Fruit fly (Drosophila melanogaster) whole organism, embryonic: ENCODE data around the gene CG4770.

Experiments
- Ada2b ChIP-seq: fragments of 200-800 bp; sonication (Bioruptor generic); IDR thresholded peaks from 2 replicates; pipeline ENCODE4 v1.3.6; 2022; ENCODE audit warnings: missing biosample characterization, missing genetic modification characterization
- Aef1 ChIP-seq: fragments of 200-800 bp; sonication (Bioruptor generic); IDR thresholded peaks from 3 replicates; pipeline ENCODE4 v1.3.6; 2022; ENCODE audit warnings: missing biosample characterization, missing genetic modification characterization
- CG10959 ChIP-seq: fragments of 200-800 bp; sonication (Bioruptor generic); IDR thresholded peaks from 2 replicates; pipeline ENCODE4 v1.3.6; 2022; ENCODE audit warnings: missing biosample characterization, missing genetic modification characterization
- CG10979 ChIP-seq: fragments of 200-800 bp; sonication (Bioruptor generic); optimal IDR thresholded peaks from 2 replicates; lab custom pipeline; 2018; ENCODE audit warnings: missing biosample characterization, mild to moderate bottlenecking, missing genetic modification characterization, moderate library complexity
- CG12299 ChIP-seq: fragments of 200-800 bp; sonication (Bioruptor generic); optimal IDR thresholded peaks from 2 replicates; lab custom pipeline; 2018; ENCODE audit warnings: missing biosample characterization, mild to moderate bottlenecking, missing genetic modification characterization
- CG12391 ChIP-seq: fragments of 200-800 bp; sonication (Bioruptor generic); optimal IDR thresholded peaks from 3 replicates; lab custom pipeline; 2018; ENCODE audit warnings: missing biosample characterization, mild to moderate bottlenecking, missing genetic modification characterization, moderate library complexity
- CG13775 ChIP-seq: fragments of 200-800 bp; sonication (Bioruptor generic); optimal IDR thresholded peaks from 3 replicates; lab custom pipeline; 2017; ENCODE audit warnings: missing biosample characterization, mild to moderate bottlenecking, missing genetic modification characterization
- CG14050 ChIP-seq: fragments of 200-800 bp; sonication (Bioruptor generic); IDR thresholded peaks from 3 replicates; pipeline ENCODE4 v1.3.6; 2022; ENCODE audit warnings: missing biosample characterization, missing genetic modification characterization
- CG1529 ChIP-seq: fragments of 200-800 bp; sonication (Bioruptor generic); optimal IDR thresholded peaks from 3 replicates; lab custom pipeline; 2018; ENCODE audit warnings: missing biosample characterization, missing genetic modification characterization
- CG15479 ChIP-seq: fragments of 200-800 bp; sonication (Bioruptor generic); optimal IDR thresholded peaks from 3 replicates; lab custom pipeline; 2019; ENCODE audit warnings: missing biosample characterization, mild to moderate bottlenecking, missing genetic modification characterization, moderate library complexity
- CG18011 ChIP-seq: fragments of 200-800 bp; sonication (Bioruptor generic); optimal IDR thresholded peaks from 2 replicates; lab custom pipeline; 2017; ENCODE audit warnings: missing biosample characterization, missing genetic modification characterization, mild to moderate bottlenecking, moderate library complexity, missing genotype
- CG32772 ChIP-seq: fragments of 200-800 bp; sonication (Bioruptor generic); IDR thresholded peaks from 2 replicates; pipeline ENCODE4 v1.3.6; 2022; ENCODE audit warnings: missing biosample characterization, missing genetic modification characterization
- CG3726 ChIP-seq: fragments of 200-800 bp; sonication (Bioruptor generic); IDR thresholded peaks from 3 replicates; pipeline ENCODE4, ENCODE4 v1.3.6; 2022; ENCODE audit warnings: missing biosample characterization, missing genetic modification characterization
- CG5180 ChIP-seq: fragments of 200-800 bp; sonication (Bioruptor generic); optimal IDR thresholded peaks from 3 replicates; lab custom pipeline; 2017; ENCODE audit warnings: missing biosample characterization, missing genetic modification characterization, mild to moderate bottlenecking, moderate library complexity, missing genetic modification reagents
- CG7372 ChIP-seq: fragments of 200-800 bp; sonication (Bioruptor generic); IDR thresholded peaks from 2 replicates; pipeline ENCODE4 v1.3.6; 2022; ENCODE audit warnings: missing biosample characterization, missing genetic modification characterization
- CG7556 ChIP-seq: fragments of 200-800 bp; sonication (Bioruptor generic); optimal IDR thresholded peaks from 2 replicates; lab custom pipeline; 2017; ENCODE audit warnings: missing biosample characterization, mild to moderate bottlenecking, missing genetic modification characterization
- CG8924 ChIP-seq: fragments of 200-800 bp; optimal IDR thresholded peaks from 3 replicates; lab custom pipeline; 2019; ENCODE audit warnings: missing biosample characterization, mild to moderate bottlenecking, missing genetic modification characterization, moderate library complexity
- CG9797 ChIP-seq: fragments of 200-800 bp; sonication (Bioruptor generic); optimal IDR thresholded peaks from 3 replicates; lab custom pipeline; 2018; ENCODE audit warnings: missing biosample characterization, mild to moderate bottlenecking, missing genetic modification characterization
- CTCF ChIP-seq: fragments of 200-800 bp; sonication (Bioruptor generic); optimal IDR thresholded peaks from 2 replicates; lab custom pipeline; 2017; ENCODE audit warnings: missing biosample characterization, mild to moderate bottlenecking, missing genetic modification characterization, moderate library complexity
- D19B ChIP-seq: fragments of 200-800 bp; sonication (Bioruptor generic); optimal IDR thresholded peaks from 2 replicates; lab custom pipeline; 2017; ENCODE audit warnings: missing biosample characterization, mild to moderate bottlenecking, missing genetic modification characterization
- H15 ChIP-seq: fragments of 200-800 bp; sonication (Bioruptor generic); IDR thresholded peaks from 3 replicates; pipeline ENCODE4 v1.3.6; 2022; ENCODE audit warnings: missing biosample characterization, missing genetic modification characterization
- Hsf ChIP-seq: fragments of 200-800 bp; sonication (Bioruptor generic); optimal IDR thresholded peaks from 3 replicates; lab custom pipeline; 2016; ENCODE audit warnings: missing biosample characterization, missing genetic modification characterization
- MBD-R2 ChIP-seq: fragments of 200-800 bp; sonication (Bioruptor generic); IDR thresholded peaks from 2 replicates; pipeline ENCODE4 v1.3.6; 2022; ENCODE audit warnings: missing biosample characterization, missing genetic modification characterization
- Neu2 ChIP-seq: fragments of 200-800 bp; sonication (Bioruptor generic); optimal IDR thresholded peaks from 3 replicates; lab custom pipeline; 2016; ENCODE audit warnings: missing biosample characterization, missing genetic modification characterization, borderline replicate concordance
- Pdp1 ChIP-seq, 2 experiments: fragments of 200-800 bp; sonication (Bioruptor generic); optimal IDR thresholded peaks; 3 replicates each; lab custom pipeline; 2016; ENCODE audit warnings: missing biosample characterization in 2 of 2, missing genetic modification characterization in 2 of 2, mild to moderate bottlenecking in 1 of 2, moderate library complexity in 1 of 2
- Sry-δ ChIP-seq: fragments of 200-800 bp; sonication (Bioruptor generic); optimal IDR thresholded peaks from 2 replicates; lab custom pipeline; 2016; ENCODE audit warnings: missing biosample characterization, missing genetic modification characterization
- ap ChIP-seq: fragments of 200-800 bp; sonication (Bioruptor generic); IDR thresholded peaks from 2 replicates; pipeline ENCODE4 v1.3.6; 2022; ENCODE audit warnings: missing biosample characterization, missing genetic modification characterization
- ash1 ChIP-seq: fragments of 200-800 bp; sonication (Bioruptor generic); optimal IDR thresholded peaks from 2 replicates; lab custom pipeline; 2018; ENCODE audit warnings: missing biosample characterization, mild to moderate bottlenecking, missing genetic modification characterization
- br ChIP-seq: fragments of >200 bp; optimal IDR thresholded peaks from 2 replicates; lab custom pipeline; 2017
- cad ChIP-seq: fragments of >200 bp; optimal IDR thresholded peaks from 2 replicates; lab custom pipeline; 2017; ENCODE audit warnings: missing biosample characterization, missing genetic modification characterization
- chinmo ChIP-seq: fragments of 200-800 bp; sonication (Bioruptor generic); IDR thresholded peaks from 4 replicates; pipeline ENCODE4 v1.3.6; 2022; ENCODE audit warnings: missing biosample characterization, missing genetic modification characterization; ENCODE audit not compliant: partially characterized antibody
- crc ChIP-seq: fragments of 200-800 bp; sonication (Bioruptor generic); optimal IDR thresholded peaks from 2 replicates; lab custom pipeline; 2016; ENCODE audit warnings: missing biosample characterization, missing genetic modification characterization
- dmrt11E ChIP-seq: fragments of 200-800 bp; sonication (Bioruptor generic); optimal IDR thresholded peaks from 3 replicates; lab custom pipeline; 2018; ENCODE audit warnings: missing biosample characterization, mild to moderate bottlenecking, missing genetic modification characterization, moderate library complexity
- dysf ChIP-seq: fragments of 200-800 bp; sonication (Bioruptor generic); IDR thresholded peaks from 3 replicates; pipeline ENCODE4 v1.3.6; 2022; ENCODE audit warnings: missing biosample characterization, missing genetic modification characterization
- fu2 ChIP-seq: fragments of 200-800 bp; sonication (Bioruptor generic); optimal IDR thresholded peaks from 2 replicates; lab custom pipeline; 2016; ENCODE audit warnings: missing biosample characterization, missing genetic modification characterization
- grn ChIP-seq: fragments of 200-800 bp; sonication (Bioruptor generic); optimal IDR thresholded peaks from 3 replicates; lab custom pipeline; 2017; ENCODE audit warnings: missing biosample characterization, missing genetic modification characterization
- gt ChIP-seq: fragments of 200-800 bp; sonication (Bioruptor generic); IDR thresholded peaks from 2 replicates; pipeline ENCODE4 v1.3.6; 2022; ENCODE audit warnings: missing biosample characterization, missing genetic modification characterization
- h ChIP-seq: fragments of >200 bp; optimal IDR thresholded peaks from 2 replicates; lab custom pipeline; 2017
- klu ChIP-seq: fragments of 200-800 bp; sonication (Bioruptor generic); IDR thresholded peaks from 2 replicates; pipeline ENCODE4 v1.3.6; 2022; ENCODE audit warnings: missing biosample characterization, missing genetic modification characterization
- onecut ChIP-seq: fragments of 200-800 bp; sonication (Bioruptor generic); IDR thresholded peaks from 2 replicates; pipeline ENCODE4 v1.3.6; 2022; ENCODE audit warnings: missing biosample characterization, missing genetic modification characterization
- org-1 ChIP-seq: fragments of 200-800 bp; sonication (Bioruptor generic); optimal IDR thresholded peaks from 2 replicates; lab custom pipeline; 2017; ENCODE audit warnings: missing biosample characterization, missing genetic modification characterization
- psq ChIP-seq: fragments of 200-800 bp; sonication (Bioruptor generic); optimal IDR thresholded peaks from 2 replicates; lab custom pipeline; 2017; ENCODE audit warnings: missing biosample characterization, missing genetic modification characterization
- repo ChIP-seq: fragments of 200-800 bp; sonication (Bioruptor generic); optimal IDR thresholded peaks from 2 replicates; lab custom pipeline; 2016; ENCODE audit warnings: missing biosample characterization, missing genetic modification characterization
- rib ChIP-seq: fragments of 200-800 bp; sonication (Bioruptor generic); IDR thresholded peaks from 2 replicates; pipeline ENCODE4 v1.3.6; 2022; ENCODE audit warnings: missing biosample characterization, missing genetic modification characterization

CG4770 gene

dm6 chr3R:19892046-19892445 is 26.3 kb upstream of the CG4770 start (continued):
- no peak for TF ChIP-seq grn (GFP tag; lab: Kevin White, UChicago)
- peak; percentile 38; the same call in 1 of the 3 replicates for TF ChIP-seq CG14050 (GFP tag; lab: Robert Waterston, UW)
- no peak for TF ChIP-seq h (lab: Kevin White, UChicago)
- no peak for TF ChIP-seq CG15479
- TF ChIP-seq repo, result peak; percentile 45
- peak; percentile 62 for TF ChIP-seq CG7556 (GFP tag; lab: Kevin White, UChicago)
- peak; percentile 14 for TF ChIP-seq D19B
- 0 out of 2 replicates have a peak, but pooled peaks have one; percentile 47 for TF ChIP-seq rib (GFP tag; lab: Robert Waterston, UW)
- peak; percentile 51 for TF ChIP-seq crc (GFP tag; lab: Kevin White, UChicago)
- peak; percentile 66 for TF ChIP-seq CG32772 (GFP tag; lab: Robert Waterston, UW)
- peak; percentile 85 for TF ChIP-seq dysf
- no peak for TF ChIP-seq CG9797 (GFP tag; lab: Kevin White, UChicago)
- no peak for TF ChIP-seq ash1 (GFP tag; lab: Kevin White, UChicago)
- peak; percentile 18 for TF ChIP-seq CTCF (GFP tag; lab: Kevin White, UChicago)
- peak; percentile 65 for TF ChIP-seq CG12391 (tag; lab: Kevin White, UChicago)
- peak; percentile 65 for TF ChIP-seq onecut (GFP tag; lab: Robert Waterston, UW)
- peak; percentile 34; the same call in 1 of the 2 replicates for TF ChIP-seq MBD-R2
- no peak for TF ChIP-seq CG18011 (GFP tag; lab: Kevin White, UChicago)
- TF ChIP-seq CG1529 (GFP tag; lab: Kevin White, UChicago), result peak; percentile 7
- TF ChIP-seq dmrt11E, result peak; percentile 60
- peak; percentile 20 for TF ChIP-seq Sry-δ (GFP tag; lab: Kevin White, UChicago)
- TF ChIP-seq CG8924 (tag; lab: Kevin White, UChicago), result no peak
- TF ChIP-seq CG13775, result peak; percentile 41
- peak; percentile 73; the same call in 2 of the 3 replicates for TF ChIP-seq Aef1 (GFP tag; lab: Robert Waterston, UW)
- peak; percentile 61 for TF ChIP-seq Hsf (GFP tag; lab: Kevin White, UChicago)
- TF ChIP-seq gt (GFP tag; lab: Robert Waterston, UW), result peak; percentile 26; the same call in 1 of the 2 replicates
- TF ChIP-seq Neu2 (GFP tag; lab: Kevin White, UChicago), result peak; percentile 31
- peak; percentile 69 for TF ChIP-seq org-1 (GFP tag; lab: Kevin White, UChicago)
- TF ChIP-seq klu (GFP tag; lab: Robert Waterston, UW), result peak; percentile 50; the same call in 1 of the 2 replicates
- peak; percentile 18 for TF ChIP-seq fu2
- TF ChIP-seq psq, result no peak
- no peak for TF ChIP-seq cad (GFP tag; lab: Kevin White, UChicago)
- peak; percentile 36 for TF ChIP-seq CG12299 (tag; lab: Kevin White, UChicago)
- TF ChIP-seq H15, result peak; percentile 68
- TF ChIP-seq CG5180 (GFP tag; lab: Kevin White, UChicago), result peak; percentile 21
- TF ChIP-seq CG3726 (GFP tag; lab: Robert Waterston, UW), result peak; percentile 73; the same call in 2 of the 3 replicates

dm6 chr3R:19895305-19895704 is 23.0 kb upstream of the CG4770 start:
- TF ChIP-seq br (lab: Kevin White, UChicago), result no peak
- peak; percentile 93 for TF ChIP-seq CG7372 (GFP tag; lab: Robert Waterston, UW)
- TF ChIP-seq Pdp1 (GFP tag; optimal IDR thresholded peaks at IDR 0.05; lab: Kevin White, UChicago), result peak in 1 of 2 experiments; percentile 62
- 0 out of 2 replicates have a peak, but pooled peaks have one; percentile 17 for TF ChIP-seq CG10959 (GFP tag; lab: Robert Waterston, UW)
- no peak for TF ChIP-seq Ada2b (GFP tag; lab: Robert Waterston, UW)
- no peak for TF ChIP-seq chinmo (GFP tag; lab: Robert Waterston, UW)
- peak; percentile 6 for TF ChIP-seq CG10979 (tag; lab: Kevin White, UChicago)
- no peak for TF ChIP-seq ap (GFP tag; lab: Robert Waterston, UW)
- TF ChIP-seq, all 482 proteins: peak for 4
